Worm (Caenorhabditis elegans) whole organism, L4/young adult: ENCODE measurements around the gene msp-10.

Experiments used
- W03F9.2 ChIP-seq: fragments of 150-350 bp; optimal IDR thresholded peaks from 2 replicates; lab custom pipeline; 2014; ENCODE audit warnings: missing biosample characterization, missing genetic modification characterization
- dao-5 ChIP-seq: sonication (generic microtip); optimal IDR thresholded peaks from 2 replicates; lab custom pipeline; 2016; ENCODE audit warnings: missing genotype, missing genetic modification characterization, moderate library complexity, missing compliant biosample characterization
- him-1 ChIP-seq: sonication (generic microtip); optimal IDR thresholded peaks from 2 replicates; lab custom pipeline; 2016; ENCODE audit warnings: missing genotype, missing genetic modification reagents, missing genetic modification characterization, missing compliant biosample characterization

DNA sequence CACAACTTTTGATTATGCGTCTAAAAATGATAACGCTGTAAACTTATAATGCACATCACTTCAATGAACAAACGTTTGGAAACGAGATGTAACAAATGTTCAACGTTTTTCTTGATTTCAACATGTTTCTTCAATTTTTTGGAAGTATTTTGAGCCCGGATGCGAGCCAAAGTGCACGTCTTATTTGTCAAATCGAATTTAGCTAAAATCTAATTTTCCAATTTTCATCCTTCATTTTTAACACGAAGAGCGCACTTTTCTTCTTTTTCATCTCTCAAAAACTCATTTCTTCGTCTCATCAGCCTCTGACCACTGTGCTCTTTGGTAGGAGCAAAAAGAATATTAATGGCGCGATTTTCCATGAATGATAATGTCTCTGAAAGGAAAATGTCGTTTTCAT is 39.1 kb upstream of the msp-10 start:
- TF ChIP-seq W03F9.2 = no peak
- no peak for TF ChIP-seq dao-5
- TF ChIP-seq him-1 (tag; lab: Kevin White, UChicago) = no peak
